Worm (Caenorhabditis elegans) whole organism, mixed stage, embryonic: ENCODE measurements around the gene C27F2.6.

Experiments used
- M03D4.4 ChIP-seq: sonication (generic microtip); optimal IDR thresholded peaks from 2 replicates; lab custom pipeline; 2017; ENCODE audit warnings: mild to moderate bottlenecking, missing genetic modification characterization, missing compliant biosample characterization
- bed-3 ChIP-seq: fragments of 200-800 bp; sonication (Bioruptor generic); optimal IDR thresholded peaks from 3 replicates; lab custom pipeline; 2018; ENCODE audit warnings: mild to moderate bottlenecking, missing genetic modification characterization, moderate library complexity, missing compliant biosample characterization
- blmp-1 ChIP-seq: fragments of 150-350 bp; optimal IDR thresholded peaks from 2 replicates; lab custom pipeline; 2014; ENCODE audit warnings: missing biosample characterization, missing genetic modification characterization
- ceh-39 ChIP-seq: fragments of 150-350 bp; optimal IDR thresholded peaks from 2 replicates; lab custom pipeline; 2014; ENCODE audit warnings: missing biosample characterization, missing genetic modification characterization
- ceh-43 ChIP-seq: fragments of 200-800 bp; sonication (Bioruptor generic); optimal IDR thresholded peaks from 2 replicates; lab custom pipeline; 2018; ENCODE audit warnings: mild to moderate bottlenecking, missing genetic modification characterization, moderate library complexity, missing compliant biosample characterization
- ceh-83 ChIP-seq: fragments of 200-800 bp; sonication (Bioruptor generic); optimal IDR thresholded peaks from 2 replicates; lab custom pipeline; 2018; ENCODE audit warnings: mild to moderate bottlenecking, missing genetic modification characterization, missing compliant biosample characterization
- ces-1 ChIP-seq: fragments of 150-350 bp; optimal IDR thresholded peaks from 2 replicates; lab custom pipeline; 2014; ENCODE audit warnings: missing biosample characterization, missing genetic modification reagents, missing genetic modification characterization
- cnd-1 ChIP-seq: fragments of 200-800 bp; sonication (Bioruptor generic); optimal IDR thresholded peaks from 2 replicates; lab custom pipeline; 2018; ENCODE audit warnings: mild to moderate bottlenecking, missing genetic modification characterization, missing compliant biosample characterization
- drap-1 ChIP-seq: fragments of 200-800 bp; sonication (Bioruptor generic); optimal IDR thresholded peaks from 3 replicates; lab custom pipeline; 2018; ENCODE audit warnings: mild to moderate bottlenecking, missing genetic modification characterization, missing compliant biosample characterization
- elt-1 ChIP-seq: sonication (generic microtip); optimal IDR thresholded peaks from 2 replicates; lab custom pipeline; 2017; ENCODE audit warnings: missing genetic modification characterization, mild to moderate bottlenecking, missing compliant biosample characterization, antibody characterized with exemption, moderate library complexity, borderline replicate concordance; ENCODE audit not compliant: insufficient read depth
- elt-3 ChIP-seq: fragments of 150-350 bp; optimal IDR thresholded peaks from 2 replicates; lab custom pipeline; 2014; ENCODE audit warnings: missing biosample characterization, missing genetic modification characterization
- flh-1 ChIP-seq: fragments of 200-800 bp; sonication (Bioruptor generic); optimal IDR thresholded peaks from 2 replicates; lab custom pipeline; 2018; ENCODE audit warnings: mild to moderate bottlenecking, missing genetic modification characterization, moderate library complexity, missing compliant biosample characterization
- ham-2 ChIP-seq: fragments of 200-800 bp; sonication (Bioruptor generic); optimal IDR thresholded peaks from 2 replicates; lab custom pipeline; 2018; ENCODE audit warnings: mild to moderate bottlenecking, missing genetic modification characterization, missing compliant biosample characterization
- hlh-1 ChIP-seq: fragments of 150-350 bp; optimal IDR thresholded peaks from 2 replicates; lab custom pipeline; 2014; ENCODE audit warnings: missing biosample characterization, missing genetic modification reagents, missing genetic modification characterization
- lin-13 ChIP-seq: fragments of 150-350 bp; optimal IDR thresholded peaks from 2 replicates; lab custom pipeline; 2014; ENCODE audit warnings: missing biosample characterization, missing genetic modification characterization
- lin-32 ChIP-seq: fragments of 200-800 bp; sonication (Bioruptor generic); optimal IDR thresholded peaks from 2 replicates; lab custom pipeline; 2018; ENCODE audit warnings: mild to moderate bottlenecking, missing genetic modification characterization, missing compliant biosample characterization
- lsy-2 ChIP-seq: fragments of 150-350 bp; optimal IDR thresholded peaks from 2 replicates; lab custom pipeline; 2014; ENCODE audit warnings: missing biosample characterization, missing genetic modification characterization
- mab-5 ChIP-seq: fragments of 150-350 bp; optimal IDR thresholded peaks from 2 replicates; lab custom pipeline; 2014; ENCODE audit warnings: missing biosample characterization, missing genetic modification characterization
- mep-1 ChIP-seq: fragments of 150-350 bp; optimal IDR thresholded peaks from 2 replicates; lab custom pipeline; 2017; ENCODE audit warnings: missing biosample characterization, missing genetic modification reagents, missing genetic modification characterization, inconsistent platforms
- mls-2 ChIP-seq: sonication (generic microtip); optimal IDR thresholded peaks from 2 replicates; lab custom pipeline; 2016; ENCODE audit warnings: mild to moderate bottlenecking, missing genetic modification characterization, moderate library complexity, missing compliant biosample characterization
- nhr-12 ChIP-seq: fragments of 150-350 bp; optimal IDR thresholded peaks from 2 replicates; lab custom pipeline; 2014; ENCODE audit warnings: missing biosample characterization, missing genetic modification characterization
- nhr-2 ChIP-seq: fragments of 150-350 bp; optimal IDR thresholded peaks from 2 replicates; lab custom pipeline; 2014; ENCODE audit warnings: missing biosample characterization, missing genetic modification characterization
- nhr-237 ChIP-seq: fragments of 150-350 bp; optimal IDR thresholded peaks from 2 replicates; lab custom pipeline; 2014; ENCODE audit warnings: missing biosample characterization, missing genetic modification characterization
- nhr-28 ChIP-seq: fragments of 150-350 bp; optimal IDR thresholded peaks from 2 replicates; lab custom pipeline; 2014; ENCODE audit warnings: missing biosample characterization, missing genetic modification characterization
- nhr-76 ChIP-seq: sonication (generic microtip); optimal IDR thresholded peaks from 2 replicates; lab custom pipeline; 2017; ENCODE audit warnings: missing biosample characterization, missing genetic modification characterization
- pha-4 ChIP-seq: fragments of 150-350 bp; optimal IDR thresholded peaks from 2 replicates; lab custom pipeline; 2018; ENCODE audit warnings: missing biosample characterization, missing genetic modification reagents, missing genetic modification characterization
- sem-2 ChIP-seq: fragments of 200-800 bp; sonication (Bioruptor generic); optimal IDR thresholded peaks from 2 replicates; lab custom pipeline; 2018; ENCODE audit warnings: mild to moderate bottlenecking, missing genetic modification characterization, missing compliant biosample characterization
- snpc-4 ChIP-seq: fragments of 150-350 bp; optimal IDR thresholded peaks from 2 replicates; lab custom pipeline; 2014; ENCODE audit warnings: missing biosample characterization, missing genetic modification characterization
- sptf-1 ChIP-seq: sonication (generic microtip); optimal IDR thresholded peaks from 2 replicates; lab custom pipeline; 2017; ENCODE audit warnings: mild to moderate bottlenecking, missing genetic modification characterization, moderate library complexity, missing compliant biosample characterization
- tbx-8 ChIP-seq: fragments of 200-800 bp; sonication (Bioruptor generic); optimal IDR thresholded peaks from 2 replicates; lab custom pipeline; 2018; ENCODE audit warnings: mild to moderate bottlenecking, missing genetic modification characterization, moderate library complexity, missing compliant biosample characterization
- unc-120 ChIP-seq: sonication (generic microtip); optimal IDR thresholded peaks from 2 replicates; lab custom pipeline; 2017; ENCODE audit warnings: missing genetic modification characterization, missing compliant biosample characterization; ENCODE audit not compliant: poor library complexity, severe bottlenecking
- unc-39 ChIP-seq: fragments of 150-350 bp; optimal IDR thresholded peaks from 2 replicates; lab custom pipeline; 2014; ENCODE audit warnings: missing biosample characterization, missing genetic modification characterization
- unc-62 ChIP-seq: fragments of 150-350 bp; optimal IDR thresholded peaks from 2 replicates; lab custom pipeline; 2014; ENCODE audit warnings: missing biosample characterization, missing genetic modification reagents, missing genetic modification characterization
- zip-8 ChIP-seq: fragments of 150-350 bp; optimal IDR thresholded peaks from 2 replicates; lab custom pipeline; 2014; ENCODE audit warnings: missing biosample characterization, missing genetic modification characterization
- ztf-11 ChIP-seq: fragments of 150-350 bp; optimal IDR thresholded peaks from 2 replicates; lab custom pipeline; 2014; ENCODE audit warnings: missing biosample characterization, missing genetic modification characterization

Gene C27F2.6

DNA sequence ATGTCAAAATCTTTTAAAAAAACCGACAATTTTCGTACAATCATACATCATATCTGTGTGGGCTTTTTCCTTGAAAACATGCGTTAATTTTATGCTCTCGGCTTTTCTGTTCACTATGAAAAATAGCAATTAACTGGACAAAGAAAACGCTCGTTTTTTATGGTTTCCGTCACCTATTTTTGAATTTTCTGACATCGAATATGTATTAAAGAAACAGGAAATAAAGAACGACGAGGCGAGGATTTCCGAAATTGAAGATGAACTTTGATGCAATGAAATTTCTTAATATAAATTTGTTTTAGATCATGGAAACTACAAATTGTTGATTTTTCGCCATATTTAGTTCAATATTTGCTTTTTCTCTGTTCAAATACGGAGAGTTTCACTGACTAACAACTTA lies 3.7 kb upstream of the C27F2.6 start:
- no peak for TF ChIP-seq lin-32 (GFP tag; lab: Kevin White, UChicago)
- no peak for TF ChIP-seq snpc-4 (tag; lab: Kevin White, UChicago)
- no peak for TF ChIP-seq nhr-76 (tag; lab: Kevin White, UChicago)
- no peak for TF ChIP-seq hlh-1 (tag; lab: Kevin White, UChicago)
- TF ChIP-seq blmp-1: no peak
- no peak for TF ChIP-seq cnd-1 (tag; lab: Kevin White, UChicago)
- TF ChIP-seq ham-2 (GFP tag; lab: Kevin White, UChicago): no peak
- TF ChIP-seq elt-3 (tag; lab: Kevin White, UChicago): no peak
- no peak for TF ChIP-seq nhr-28 (tag; lab: Kevin White, UChicago)
- TF ChIP-seq mab-5 (tag; lab: Kevin White, UChicago): no peak
- TF ChIP-seq lin-13: no peak
- no peak for TF ChIP-seq nhr-12 (tag; lab: Kevin White, UChicago)

- TF ChIP-seq nhr-237 (tag; lab: Kevin White, UChicago): no peak
- TF ChIP-seq ces-1 (GFP tag; lab: Kevin White, UChicago): peak; percentile 37
Measured at ce11 chrIII:4968146-4968545, 12.1 kb downstream of the C27F2.6 start.

ce11 chrIII:4967236-4967635 lies 13.0 kb downstream of the C27F2.6 start:
- TF ChIP-seq ces-1 (GFP tag; lab: Kevin White, UChicago) (peak; percentile 95), lin-13 (no peak)

DNA sequence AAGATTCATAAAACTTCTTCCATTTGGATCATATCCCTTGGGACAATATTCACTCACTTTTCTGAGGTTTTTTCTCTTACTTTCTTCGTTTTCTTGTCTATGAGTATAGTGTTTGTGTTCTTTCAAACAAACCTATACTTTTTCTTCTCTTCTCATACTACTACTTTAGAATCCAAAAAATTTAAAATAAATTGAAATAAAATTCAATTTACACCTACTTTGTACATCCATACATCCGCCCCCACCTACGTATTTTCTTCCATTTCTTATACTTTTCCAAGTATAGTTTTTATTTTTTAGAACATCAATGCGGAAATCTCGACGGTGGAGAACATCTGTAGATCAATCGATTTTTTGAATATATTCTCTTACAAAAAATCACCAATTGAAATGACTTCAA lies 15.0 kb downstream of the C27F2.6 start, which contains the start of gene nca-2:
Gene nca-2 (plus strand): TSS at position 301 of the 400 bp plus-strand sequence.
- TF ChIP-seq mls-2 (tag; lab: Kevin White, UChicago): no peak
- TF ChIP-seq cnd-1 (tag; lab: Kevin White, UChicago): no peak

ce11 chrIII:4962886-4963285 lies 17.4 kb downstream of the C27F2.6 start, which contains the start of gene C27F2.9:
Gene C27F2.9 (minus strand): TSS chrIII:4963044.
- TF ChIP-seq mls-2 (tag; lab: Kevin White, UChicago) (peak; percentile 24), elt-1 (tag; lab: Kevin White, UChicago) (no peak), snpc-4 (tag; lab: Kevin White, UChicago) (no peak), pha-4 (tag; lab: Kevin White, UChicago) (no peak), hlh-1 (tag; lab: Kevin White, UChicago) (peak; percentile 3), mab-5 (tag; lab: Kevin White, UChicago) (no peak), zip-8 (tag; lab: Kevin White, UChicago) (no peak), tbx-8 (GFP tag; lab: Kevin White, UChicago) (no peak), blmp-1 (no peak), nhr-237 (tag; lab: Kevin White, UChicago) (peak; percentile 73), M03D4.4 (tag; lab: Kevin White, UChicago) (peak; percentile 52), lin-32 (GFP tag; lab: Kevin White, UChicago) (no peak), drap-1 (GFP tag; lab: Kevin White, UChicago) (peak; percentile 25), nhr-28 (tag; lab: Kevin White, UChicago) (no peak), ztf-11 (tag; lab: Kevin White, UChicago) (no peak), cnd-1 (tag; lab: Kevin White, UChicago) (peak; percentile 12), sem-2 (no peak), elt-3 (tag; lab: Kevin White, UChicago) (no peak), nhr-12 (tag; lab: Kevin White, UChicago) (no peak), sptf-1 (tag; lab: Kevin White, UChicago) (peak; percentile 76), ceh-83 (GFP tag; lab: Kevin White, UChicago) (peak; percentile 63), ham-2 (GFP tag; lab: Kevin White, UChicago) (no peak), lin-13 (peak; percentile 71), ceh-39 (tag; lab: Kevin White, UChicago) (peak; percentile 62), mep-1 (peak; percentile 88), unc-62 (GFP tag; lab: Kevin White, UChicago) (no peak), unc-39 (tag; lab: Kevin White, UChicago) (no peak), nhr-76 (tag; lab: Kevin White, UChicago) (no peak), lsy-2 (tag; lab: Kevin White, UChicago) (peak; percentile 80), nhr-2 (tag; lab: Kevin White, UChicago) (peak; percentile 16), bed-3 (GFP tag; lab: Kevin White, UChicago) (no peak), unc-120 (peak; percentile 1), ces-1 (GFP tag; lab: Kevin White, UChicago) (peak; percentile 73), ceh-43 (GFP tag; lab: Kevin White, UChicago) (peak; percentile 22), flh-1 (GFP tag; lab: Kevin White, UChicago) (no peak)
